Worm (Caenorhabditis elegans): Measurements from ENCODE around the gene glb-31.

ce11 chrII:1255637-1256036 is 45.8 kb downstream of the glb-31 start, which contains the start of gene clec-119:
- no peak for TF ChIP-seq mdl-1 (tag; optimal IDR thresholded peaks at IDR 0.05)
- no peak for TF ChIP-seq lin-13 (GFP tag; optimal IDR thresholded peaks at IDR 0.05)
- no peak for TF ChIP-seq ZK546.5 (tag; optimal IDR thresholded peaks at IDR 0.05)
- TF ChIP-seq egl-27 (tag; optimal IDR thresholded peaks at IDR 0.05), result no peak
- no peak for TF ChIP-seq elt-3 (tag; optimal IDR thresholded peaks at IDR 0.05)
- TF ChIP-seq sem-4 (tag; optimal IDR thresholded peaks at IDR 0.05), result no peak
- no peak for TF ChIP-seq R02D3.7 (tag; optimal IDR thresholded peaks at IDR 0.05)
- no peak for TF ChIP-seq nhr-129 (tag; optimal IDR thresholded peaks at IDR 0.05)
- TF ChIP-seq alr-1 (tag; optimal IDR thresholded peaks at IDR 0.05), result no peak
- no peak for TF ChIP-seq nhr-237 (tag; optimal IDR thresholded peaks at IDR 0.05)
- no peak for TF ChIP-seq ztf-4 (tag; optimal IDR thresholded peaks at IDR 0.05)
- no peak for TF ChIP-seq zag-1 (tag; optimal IDR thresholded peaks at IDR 0.05)
- TF ChIP-seq nhr-12 (tag; optimal IDR thresholded peaks at IDR 0.05), result no peak
